Fruit fly (Drosophila melanogaster): ENCODE data around the gene CG46312.

DNA sequence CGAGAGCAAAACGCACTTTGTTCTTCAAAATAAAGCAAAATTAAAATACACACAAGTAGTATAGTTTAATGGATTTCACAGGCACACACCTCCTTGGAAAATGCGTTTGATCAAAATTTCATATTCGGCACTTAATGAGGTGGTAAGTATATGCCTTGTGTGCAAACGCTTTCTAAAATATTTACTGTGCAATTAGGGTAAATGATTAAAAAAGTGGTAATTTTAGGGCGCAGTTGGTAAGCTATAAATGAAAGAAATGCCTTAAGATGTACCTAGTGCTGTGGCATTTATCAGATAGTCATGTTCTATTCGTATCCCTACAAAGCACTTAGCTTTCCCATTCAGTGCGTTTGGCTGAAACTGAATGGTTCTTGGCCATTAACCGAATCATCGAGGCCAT is 17.6 kb downstream of the CG46312 start, which contains the start of gene Or13a:
- no peak for TF ChIP-seq pan (optimal IDR thresholded peaks at IDR 0.05)
- no peak for TF ChIP-seq CG8478 (optimal IDR thresholded peaks at IDR 0.05)
- TF ChIP-seq psq (optimal IDR thresholded peaks at IDR 0.05): no peak
- no peak for TF ChIP-seq usp (GFP tag; optimal IDR thresholded peaks at IDR 0.05)
